Worm (Caenorhabditis elegans) whole organism, L1 larva: ENCODE measurements around the gene ifg-1.

Source experiments
- ama-1 ChIP-seq: fragments of 150-350 bp; optimal IDR thresholded peaks from 2 replicates; lab custom pipeline; 2014
- blmp-1 ChIP-seq: fragments of 150-350 bp; optimal IDR thresholded peaks from 2 replicates; lab custom pipeline; 2014; ENCODE audit warnings: missing biosample characterization, missing genetic modification characterization
- efl-1 ChIP-seq, 4 experiments: fragments of 150-350 bp; optimal IDR thresholded peaks in 3 of 4; peaks in 1 of 4; 1 replicate in 1 of 4; 2 replicates in 3 of 4; lab custom pipeline; 2014; ENCODE audit warnings: missing biosample characterization in 2 of 4, missing genetic modification characterization in 2 of 4, missing genetic modification reagents in 2 of 4
- fos-1 ChIP-seq: fragments of 150-350 bp; optimal IDR thresholded peaks from 2 replicates; lab custom pipeline; 2014; ENCODE audit warnings: missing biosample characterization, missing genetic modification characterization
- hlh-4 ChIP-seq: sonication (generic microtip); optimal IDR thresholded peaks from 2 replicates; lab custom pipeline; 2016; ENCODE audit warnings: mild to moderate bottlenecking, missing genetic modification characterization, missing compliant biosample characterization
- nhr-11 ChIP-seq: fragments of 150-350 bp; optimal IDR thresholded peaks from 2 replicates; lab custom pipeline; 2014; ENCODE audit warnings: missing biosample characterization, missing genetic modification characterization
- nhr-76 ChIP-seq: sonication (generic microtip); optimal IDR thresholded peaks from 2 replicates; lab custom pipeline; 2017; ENCODE audit warnings: missing biosample characterization, missing genetic modification characterization
- pag-3 ChIP-seq: sonication (generic microtip); optimal IDR thresholded peaks from 2 replicates; lab custom pipeline; 2017; ENCODE audit warnings: missing genetic modification characterization, mild to moderate bottlenecking, missing compliant biosample characterization, antibody characterized with exemption, borderline replicate concordance; ENCODE audit not compliant: insufficient read depth
- unc-62 ChIP-seq: fragments of 150-350 bp; optimal IDR thresholded peaks from 2 replicates; lab custom pipeline; 2014; ENCODE audit warnings: missing biosample characterization, missing genetic modification reagents, missing genetic modification characterization
- unc-86 ChIP-seq: sonication (generic microtip); optimal IDR thresholded peaks from 2 replicates; lab custom pipeline; 2016; ENCODE audit warnings: missing genetic modification characterization, missing compliant biosample characterization
- xbp-1 ChIP-seq: sonication (generic microtip); optimal IDR thresholded peaks from 2 replicates; lab custom pipeline; 2016; ENCODE audit warnings: missing genetic modification characterization, missing compliant biosample characterization
- ztf-11 ChIP-seq, 2 experiments: sonication (generic microtip); optimal IDR thresholded peaks; 2 replicates each; lab custom pipeline; 2016 to 2017; ENCODE audit warnings: missing genetic modification characterization in 2 of 2, missing biosample characterization in 1 of 2, missing compliant biosample characterization in 1 of 2

DNA sequence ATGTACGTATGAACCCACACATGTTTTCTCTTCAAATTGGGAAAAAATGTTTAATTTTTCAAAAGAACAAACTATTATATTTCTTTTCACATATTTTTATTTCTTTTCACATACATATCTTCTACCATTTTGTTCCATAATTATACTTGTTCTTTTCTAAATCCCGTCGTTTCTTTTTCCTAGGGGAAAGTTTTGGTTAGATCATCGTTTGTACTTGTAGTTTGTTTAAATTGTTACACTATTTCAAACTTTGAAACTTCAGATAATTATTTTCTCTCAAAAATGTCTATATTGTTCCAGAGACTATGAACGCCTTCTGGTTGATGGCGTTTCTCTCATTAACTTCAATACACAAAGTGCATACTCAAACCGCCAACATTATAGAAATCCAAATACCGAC lies 39.0 kb downstream of the ifg-1 start, which contains the start of gene F35C11.7:
- TF ChIP-seq blmp-1, result no peak
- no peak for TF ChIP-seq pag-3
- no peak for TF ChIP-seq ama-1 (lab: Kevin White, UChicago)
- TF ChIP-seq unc-86 (tag; lab: Kevin White, UChicago), result no peak
- TF ChIP-seq efl-1 (optimal IDR thresholded peaks at IDR 0.05; lab: Kevin White, UChicago), result no peak
- no peak for TF ChIP-seq efl-1 (GFP tag; optimal IDR thresholded peaks at IDR 0.05 in 1 of 2; lab: Kevin White, UChicago)
- TF ChIP-seq ztf-11 (tag; optimal IDR thresholded peaks at IDR 0.05; lab: Kevin White, UChicago), result no peak
- TF ChIP-seq xbp-1 (tag; lab: Kevin White, UChicago), result no peak
- no peak for TF ChIP-seq unc-62 (GFP tag; lab: Kevin White, UChicago)
- TF ChIP-seq nhr-11 (tag; lab: Kevin White, UChicago), result no peak
- no peak for TF ChIP-seq nhr-76
- no peak for TF ChIP-seq hlh-4 (tag; lab: Kevin White, UChicago)
- TF ChIP-seq fos-1 (tag; lab: Kevin White, UChicago), result no peak
